Fruit fly (Drosophila melanogaster) whole organism, embryonic: ENCODE data around the gene Eip63E.

Experiments
- Atf6 ChIP-seq: fragments of 200-800 bp; sonication (Bioruptor generic); IDR thresholded peaks from 2 replicates; pipeline ENCODE4 v1.3.6; 2022; ENCODE audit warnings: missing biosample characterization, missing genetic modification characterization
- Bgb ChIP-seq: fragments of 200-800 bp; sonication (Bioruptor generic); IDR thresholded peaks from 2 replicates; pipeline ENCODE4 v1.3.6; 2022; ENCODE audit warnings: missing biosample characterization, missing genetic modification characterization; ENCODE audit not compliant: partially characterized antibody
- CG12744 ChIP-seq: fragments of 200-800 bp; sonication (Bioruptor generic); optimal IDR thresholded peaks from 2 replicates; lab custom pipeline; 2016; ENCODE audit warnings: missing biosample characterization, missing genetic modification characterization
- CG12942 ChIP-seq: fragments of 200-800 bp; sonication (Bioruptor generic); optimal IDR thresholded peaks from 3 replicates; lab custom pipeline; 2016; ENCODE audit warnings: missing biosample characterization, missing genetic modification characterization
- CG14441 ChIP-seq: fragments of 200-800 bp; sonication (Bioruptor generic); IDR thresholded peaks from 2 replicates; pipeline ENCODE4 v1.3.6; 2022; ENCODE audit warnings: missing biosample characterization, missing genetic modification characterization
- CG15601 ChIP-seq: fragments of 200-800 bp; sonication (Bioruptor generic); optimal IDR thresholded peaks from 3 replicates; lab custom pipeline; 2019; ENCODE audit warnings: missing biosample characterization, mild to moderate bottlenecking, missing genetic modification characterization, moderate library complexity
- CG1602 ChIP-seq: fragments of 200-800 bp; sonication (Bioruptor generic); optimal IDR thresholded peaks from 3 replicates; lab custom pipeline; 2016; ENCODE audit warnings: missing biosample characterization, missing genetic modification characterization
- CG18262 ChIP-seq: fragments of 200-800 bp; optimal IDR thresholded peaks from 3 replicates; lab custom pipeline; 2019; ENCODE audit warnings: missing biosample characterization, mild to moderate bottlenecking, missing genetic modification characterization, moderate library complexity
- CG18599 ChIP-seq: fragments of 200-800 bp; sonication (Bioruptor generic); optimal IDR thresholded peaks from 3 replicates; lab custom pipeline; 2017; ENCODE audit warnings: missing biosample characterization, missing genetic modification characterization, mild to moderate bottlenecking, moderate library complexity, missing genetic modification reagents
- CG2199 ChIP-seq: fragments of 200-800 bp; sonication (Bioruptor generic); IDR thresholded peaks from 3 replicates; pipeline ENCODE4 v1.3.6; 2022; ENCODE audit warnings: missing biosample characterization, missing genetic modification characterization
- CG30020 ChIP-seq: fragments of 200-800 bp; optimal IDR thresholded peaks from 2 replicates; lab custom pipeline; 2019; ENCODE audit warnings: missing biosample characterization, mild to moderate bottlenecking, missing genetic modification characterization, moderate library complexity
- CG3065 ChIP-seq: fragments of 200-800 bp; sonication (Bioruptor generic); optimal IDR thresholded peaks from 2 replicates; lab custom pipeline; 2016; ENCODE audit warnings: missing biosample characterization, missing genetic modification characterization
- CG31224 ChIP-seq: fragments of 200-800 bp; sonication (Bioruptor generic); IDR thresholded peaks from 2 replicates; pipeline ENCODE4 v1.3.6; 2022; ENCODE audit warnings: missing biosample characterization, missing genetic modification characterization
- CG32772 ChIP-seq: fragments of 200-800 bp; sonication (Bioruptor generic); IDR thresholded peaks from 2 replicates; pipeline ENCODE4 v1.3.6; 2022; ENCODE audit warnings: missing biosample characterization, missing genetic modification characterization
- CG33213 ChIP-seq: fragments of 200-800 bp; sonication (Bioruptor generic); optimal IDR thresholded peaks from 3 replicates; lab custom pipeline; 2016; ENCODE audit warnings: missing biosample characterization, missing genetic modification characterization
- CG4730 ChIP-seq: fragments of 200-800 bp; sonication (Bioruptor generic); IDR thresholded peaks from 2 replicates; pipeline ENCODE4 v1.3.6; 2022; ENCODE audit warnings: missing biosample characterization, missing genetic modification characterization
- CG8281 ChIP-seq: fragments of 200-800 bp; sonication (Bioruptor generic); optimal IDR thresholded peaks from 2 replicates; lab custom pipeline; 2018; ENCODE audit warnings: missing biosample characterization, mild to moderate bottlenecking, missing genetic modification characterization, moderate library complexity
- CG9609 ChIP-seq: fragments of 200-800 bp; sonication (Bioruptor generic); optimal IDR thresholded peaks from 3 replicates; lab custom pipeline; 2016; ENCODE audit warnings: missing biosample characterization, missing genetic modification characterization
- Dp ChIP-seq: fragments of 200-800 bp; sonication (Bioruptor generic); optimal IDR thresholded peaks from 2 replicates; lab custom pipeline; 2018; ENCODE audit warnings: missing biosample characterization, mild to moderate bottlenecking, missing genetic modification characterization, moderate library complexity
- HHEX ChIP-seq: fragments of 200-800 bp; sonication (Bioruptor generic); optimal IDR thresholded peaks from 3 replicates; lab custom pipeline; 2017; ENCODE audit warnings: missing biosample characterization, mild to moderate bottlenecking, missing genetic modification characterization, missing genetic modification reagents
- Hand ChIP-seq: fragments of 200-800 bp; sonication (Bioruptor generic); optimal IDR thresholded peaks from 2 replicates; lab custom pipeline; 2017; ENCODE audit warnings: mild to moderate bottlenecking, missing biosample characterization, missing genetic modification reagents, missing genetic modification characterization
- Hsf ChIP-seq: fragments of 200-800 bp; sonication (Bioruptor generic); optimal IDR thresholded peaks from 3 replicates; lab custom pipeline; 2016; ENCODE audit warnings: missing biosample characterization, missing genetic modification characterization
- Pdp1 ChIP-seq, 2 experiments: fragments of 200-800 bp; sonication (Bioruptor generic); optimal IDR thresholded peaks; 3 replicates each; lab custom pipeline; 2016; ENCODE audit warnings: missing biosample characterization in 2 of 2, missing genetic modification characterization in 2 of 2, mild to moderate bottlenecking in 1 of 2, moderate library complexity in 1 of 2
- Rfx ChIP-seq: fragments of 200-800 bp; sonication (Bioruptor generic); IDR thresholded peaks from 2 replicates; pipeline ENCODE4 v1.3.6; 2022; ENCODE audit warnings: missing biosample characterization, missing genetic modification characterization
- Sox102F ChIP-seq: fragments of 200-800 bp; sonication (Bioruptor generic); optimal IDR thresholded peaks from 2 replicates; lab custom pipeline; 2018; ENCODE audit warnings: missing biosample characterization, mild to moderate bottlenecking, missing genetic modification characterization, moderate library complexity
- ab ChIP-seq: fragments of 200-800 bp; sonication (Bioruptor generic); optimal IDR thresholded peaks from 2 replicates; lab custom pipeline; 2016; ENCODE audit warnings: missing biosample characterization, missing genetic modification characterization
- bbx ChIP-seq: fragments of 200-800 bp; sonication (Bioruptor generic); IDR thresholded peaks from 2 replicates; pipeline ENCODE4 v1.3.6; 2022; ENCODE audit warnings: missing biosample characterization, missing genetic modification characterization; ENCODE audit not compliant: partially characterized antibody
- br ChIP-seq: fragments of >200 bp; optimal IDR thresholded peaks from 2 replicates; lab custom pipeline; 2017
- bsh ChIP-seq, 2 experiments: fragments of 200-800 bp; sonication (Bioruptor generic); optimal IDR thresholded peaks; 2 replicates each; lab custom pipeline; 2017 to 2018; ENCODE audit warnings: mild to moderate bottlenecking in 2 of 2, missing biosample characterization in 2 of 2, missing genetic modification characterization in 2 of 2, moderate library complexity in 1 of 2
- ci ChIP-seq: fragments of 200-800 bp; sonication (Bioruptor generic); IDR thresholded peaks from 3 replicates; pipeline ENCODE4 v1.3.6; 2022; ENCODE audit warnings: missing biosample characterization, missing genetic modification characterization
- danr ChIP-seq: fragments of 200-800 bp; sonication (Bioruptor generic); IDR thresholded peaks from 2 replicates; pipeline ENCODE4 v1.3.6; 2022; ENCODE audit warnings: missing biosample characterization, missing genetic modification characterization
- dati ChIP-seq: fragments of 200-800 bp; sonication (Bioruptor generic); IDR thresholded peaks from 2 replicates; pipeline ENCODE4 v1.3.6; 2022; ENCODE audit warnings: missing biosample characterization, missing genetic modification characterization
- dysf ChIP-seq: fragments of 200-800 bp; sonication (Bioruptor generic); IDR thresholded peaks from 3 replicates; pipeline ENCODE4 v1.3.6; 2022; ENCODE audit warnings: missing biosample characterization, missing genetic modification characterization
- emc ChIP-seq: fragments of 200-800 bp; sonication (Bioruptor generic); optimal IDR thresholded peaks from 2 replicates; lab custom pipeline; 2016; ENCODE audit warnings: missing biosample characterization, missing genetic modification characterization
- esg ChIP-seq: fragments of 200-800 bp; sonication (Bioruptor generic); conservative IDR thresholded peaks from 2 replicates; pipeline ENCODE4 v1.3.6; 2022; ENCODE audit warnings: missing biosample characterization, missing genetic modification characterization
- fru ChIP-seq: fragments of >200 bp; optimal IDR thresholded peaks from 2 replicates; lab custom pipeline; 2017
- gcm2 ChIP-seq: fragments of 200-800 bp; sonication (Bioruptor generic); optimal IDR thresholded peaks from 2 replicates; lab custom pipeline; 2016; ENCODE audit warnings: missing biosample characterization, missing genetic modification characterization
- gro ChIP-seq: fragments of 200-800 bp; sonication (Bioruptor generic); optimal IDR thresholded peaks from 2 replicates; lab custom pipeline; 2016; ENCODE audit warnings: missing biosample characterization, missing genetic modification characterization
- h ChIP-seq: fragments of >200 bp; optimal IDR thresholded peaks from 2 replicates; lab custom pipeline; 2017
- her ChIP-seq: fragments of 200-800 bp; sonication (Bioruptor generic); optimal IDR thresholded peaks from 2 replicates; lab custom pipeline; 2016; ENCODE audit warnings: missing biosample characterization, missing genetic modification characterization
- insv ChIP-seq, 2 experiments: fragments of 200-800 bp; sonication (Bioruptor generic); optimal IDR thresholded peaks; 3 replicates each; lab custom pipeline; 2016 to 2018; ENCODE audit warnings: missing biosample characterization in 2 of 2, missing genetic modification characterization in 2 of 2
- nom ChIP-seq: fragments of 200-800 bp; sonication (Bioruptor generic); optimal IDR thresholded peaks from 2 replicates; lab custom pipeline; 2017; ENCODE audit warnings: missing biosample characterization, missing genetic modification characterization, mild to moderate bottlenecking, moderate library complexity, missing genetic modification reagents
- oc ChIP-seq: fragments of 200-800 bp; sonication (Bioruptor generic); optimal IDR thresholded peaks from 2 replicates; lab custom pipeline; 2018; ENCODE audit warnings: missing biosample characterization, mild to moderate bottlenecking, missing genetic modification characterization, moderate library complexity
- pb ChIP-seq: fragments of 200-800 bp; sonication (Bioruptor generic); optimal IDR thresholded peaks from 3 replicates; lab custom pipeline; 2016; ENCODE audit warnings: missing biosample characterization, missing genetic modification characterization
- pzg ChIP-seq: fragments of 200-800 bp; sonication (Bioruptor generic); optimal IDR thresholded peaks from 3 replicates; lab custom pipeline; 2018; ENCODE audit warnings: missing biosample characterization, mild to moderate bottlenecking, missing genetic modification characterization, moderate library complexity
- ro ChIP-seq: fragments of 200-800 bp; sonication (Bioruptor generic); IDR thresholded peaks from 2 replicates; pipeline ENCODE4 v1.3.6; 2022; ENCODE audit warnings: missing biosample characterization, missing genetic modification characterization
- run ChIP-seq: fragments of 200-800 bp; sonication (Bioruptor generic); optimal IDR thresholded peaks from 3 replicates; lab custom pipeline; 2018; ENCODE audit warnings: missing biosample characterization, mild to moderate bottlenecking, missing genetic modification characterization
- tap ChIP-seq: fragments of 200-800 bp; optimal IDR thresholded peaks from 3 replicates; lab custom pipeline; 2019; ENCODE audit warnings: missing biosample characterization, mild to moderate bottlenecking, missing genetic modification characterization, moderate library complexity
- tna ChIP-seq: fragments of 200-800 bp; sonication (Bioruptor generic); IDR thresholded peaks from 2 replicates; pipeline ENCODE4 v1.3.6; 2022; ENCODE audit warnings: missing biosample characterization, missing genetic modification characterization; ENCODE audit not compliant: partially characterized antibody
- trem ChIP-seq: fragments of 200-800 bp; optimal IDR thresholded peaks from 3 replicates; lab custom pipeline; 2019; ENCODE audit warnings: missing biosample characterization, mild to moderate bottlenecking, missing genetic modification characterization, moderate library complexity
- trh ChIP-seq: fragments of 200-800 bp; sonication (Bioruptor generic); optimal IDR thresholded peaks from 2 replicates; lab custom pipeline; 2016; ENCODE audit warnings: missing biosample characterization, missing genetic modification characterization
- unpg ChIP-seq: fragments of 200-800 bp; sonication (Bioruptor generic); optimal IDR thresholded peaks from 3 replicates; lab custom pipeline; 2018; ENCODE audit warnings: missing biosample characterization, mild to moderate bottlenecking, missing genetic modification characterization, moderate library complexity

Gene Eip63E

dm6 chr3L:3517894-3518293 is 2.3 kb downstream of the Eip63E start (continued):
- TF ChIP-seq Hsf (GFP tag; lab: Kevin White, UChicago) (peak; percentile 89), her (GFP tag; lab: Kevin White, UChicago) (peak; percentile 87), CG12744 (GFP tag; lab: Kevin White, UChicago) (peak; percentile 85), br (no peak), gro (GFP tag; lab: Kevin White, UChicago) (peak; percentile 89), HHEX (peak; percentile 85), CG15601 (peak; percentile 80), fru (no peak), tap (tag; lab: Kevin White, UChicago) (peak; percentile 65), insv (GFP tag; optimal IDR thresholded peaks at IDR 0.05; lab: Kevin White, UChicago) (peak in 1 of 2 experiments; percentile 17), Dp (GFP tag; lab: Kevin White, UChicago) (no peak), dysf (GFP tag; lab: Robert Waterston, UW) (peak; percentile 98), Sox102F (GFP tag; lab: Kevin White, UChicago) (peak; percentile 91), CG30020 (tag; lab: Kevin White, UChicago) (peak; percentile 45), CG31224 (peak; percentile 85), CG18599 (GFP tag; lab: Kevin White, UChicago) (peak; percentile 92), CG12942 (peak; percentile 79), CG9609 (peak; percentile 89), nom (peak; percentile 16), pzg (GFP tag; lab: Kevin White, UChicago) (no peak), esg (GFP tag; lab: Robert Waterston, UW) (peak; percentile 96), Atf6 (GFP tag; lab: Robert Waterston, UW) (peak; percentile 95), danr (GFP tag; lab: Robert Waterston, UW) (peak; percentile 69), h (no peak), ab (GFP tag; lab: Kevin White, UChicago) (peak; percentile 79), trem (tag; lab: Kevin White, UChicago) (peak; percentile 55), CG2199 (GFP tag; lab: Robert Waterston, UW) (peak; percentile 96), CG32772 (peak; percentile 85), CG14441 (GFP tag; lab: Robert Waterston, UW) (peak; percentile 87), ci (GFP tag; lab: Robert Waterston, UW) (peak; percentile 98), trh (GFP tag; lab: Kevin White, UChicago) (peak; percentile 52), Bgb (no peak), tna (GFP tag; lab: Robert Waterston, UW) (no peak; the same call in 1 of the 2 replicates), emc (GFP tag; lab: Kevin White, UChicago) (peak; percentile 77), CG8281 (tag; lab: Kevin White, UChicago) (peak; percentile 41), CG1602 (GFP tag; lab: Kevin White, UChicago) (peak; percentile 82), gcm2 (GFP tag; lab: Kevin White, UChicago) (peak; percentile 73), ro (GFP tag; lab: Robert Waterston, UW) (peak; percentile 74), run (tag; lab: Kevin White, UChicago) (peak; percentile 67), oc (tag; lab: Kevin White, UChicago) (peak; percentile 90), CG33213 (GFP tag; lab: Kevin White, UChicago) (peak; percentile 82), dati (GFP tag; lab: Robert Waterston, UW) (peak; percentile 77), pb (GFP tag; lab: Kevin White, UChicago) (peak; percentile 68), CG18262 (tag; lab: Kevin White, UChicago) (peak; percentile 73), Rfx (GFP tag; lab: Robert Waterston, UW) (peak; percentile 97), Pdp1 (GFP tag; optimal IDR thresholded peaks at IDR 0.05; lab: Kevin White, UChicago) (peak; percentile 84 to 90), Hand (GFP tag; lab: Kevin White, UChicago) (peak; percentile 69), bbx (no peak), CG3065 (GFP tag; lab: Kevin White, UChicago) (peak; percentile 5), bsh (GFP tag; optimal IDR thresholded peaks at IDR 0.05; lab: Kevin White, UChicago) (peak; percentile 58 to 88), CG4730 (GFP tag; lab: Robert Waterston, UW) (peak; percentile 91), unpg (GFP tag; lab: Kevin White, UChicago) (peak; percentile 87)
